Worm (Caenorhabditis elegans): Measurements from ENCODE around the gene zhp-4.

Gene zhp-4

DNA sequence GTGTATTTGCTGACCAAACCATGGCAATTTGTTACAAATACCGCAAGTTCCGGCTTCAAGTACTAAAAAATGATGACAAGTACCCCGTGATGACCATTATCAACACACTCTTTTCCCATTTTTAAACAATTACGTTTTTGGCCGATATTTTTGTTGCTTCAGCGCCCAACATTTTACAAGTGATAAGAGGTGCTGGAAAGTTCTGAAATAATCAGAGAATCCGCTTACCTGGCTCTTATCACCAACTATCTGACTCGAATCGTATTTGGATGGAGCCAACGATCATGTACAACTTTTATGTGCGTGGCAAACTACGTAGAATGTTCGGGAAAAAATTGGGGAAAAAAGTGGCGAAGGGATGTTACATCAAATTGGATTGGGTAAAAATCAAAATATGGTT, 48.3 kb downstream of the zhp-4 start:
- TF ChIP-seq B0336.3 (GFP tag; IDR thresholded peaks at IDR 0.05) = peak; percentile 40; the same call in 1 of the 2 replicates
- TF ChIP-seq snpc-4 (GFP tag; optimal IDR thresholded peaks at IDR 0.05) = no peak
- TF ChIP-seq snpc-4 (tag; optimal IDR thresholded peaks at IDR 0.05) = no peak
- no peak for TF ChIP-seq cebp-1 (GFP tag; IDR thresholded peaks at IDR 0.05)
- TF ChIP-seq cebp-1 (tag; optimal IDR thresholded peaks at IDR 0.05) = peak; percentile 19
- no peak for TF ChIP-seq lag-1 (GFP tag; IDR thresholded peaks at IDR 0.05)
- TF ChIP-seq dpl-1 (GFP tag; optimal IDR thresholded peaks at IDR 0.05) = no peak
- peak; percentile 34 for TF ChIP-seq ztf-22 (GFP tag; optimal IDR thresholded peaks at IDR 0.05)
- no peak for TF ChIP-seq chd-7 (tag; optimal IDR thresholded peaks at IDR 0.05)
- no peak for TF ChIP-seq egl-44 (GFP tag; IDR thresholded peaks at IDR 0.05)
- TF ChIP-seq mxl-1 (tag; optimal IDR thresholded peaks at IDR 0.05) = no peak
- TF ChIP-seq ets-4 (GFP tag; optimal IDR thresholded peaks at IDR 0.05) = peak; percentile 80
- peak; percentile 74 for TF ChIP-seq nhr-80 (tag; optimal IDR thresholded peaks at IDR 0.05)
- TF ChIP-seq let-526 (GFP tag; IDR thresholded peaks at IDR 0.05) = 0 out of 2 replicates have a peak, but pooled peaks have one; percentile 32
- TF ChIP-seq lin-40 (tag; optimal IDR thresholded peaks at IDR 0.05) = no peak
- no peak for TF ChIP-seq dpff-1 (tag; optimal IDR thresholded peaks at IDR 0.05)
- TF ChIP-seq ceh-79 (tag; optimal IDR thresholded peaks at IDR 0.05) = no peak
- TF ChIP-seq ama-1 (optimal IDR thresholded peaks at IDR 0.05) = no peak
- TF ChIP-seq ama-1 (GFP tag; optimal IDR thresholded peaks at IDR 0.05) = no peak
- TF ChIP-seq attf-5 (GFP tag; optimal IDR thresholded peaks at IDR 0.05) = peak; percentile 26
- no peak for TF ChIP-seq Y67H2A.10 (GFP tag; conservative IDR thresholded peaks at IDR 0.05)
- peak in 1 of 2 experiments; percentile 50 for TF ChIP-seq let-607 (tag; optimal IDR thresholded peaks at IDR 0.05)
- TF ChIP-seq Y56A3A.18 (GFP tag; IDR thresholded peaks at IDR 0.05) = no peak
- no peak for TF ChIP-seq C06A6.2 (GFP tag; conservative IDR thresholded peaks at IDR 0.05)
- TF ChIP-seq tlf-1 (GFP tag; optimal IDR thresholded peaks at IDR 0.05) = peak; percentile 25
- peak; percentile 21 for TF ChIP-seq tbp1 (GFP tag; optimal IDR thresholded peaks at IDR 0.05)
- TF ChIP-seq atf-7 (tag; optimal IDR thresholded peaks at IDR 0.05) = peak; percentile 12
- TF ChIP-seq nfyb-1 (GFP tag; IDR thresholded peaks at IDR 0.05) = 0 out of 2 replicates have a peak, but pooled peaks have one; percentile 56

DNA sequence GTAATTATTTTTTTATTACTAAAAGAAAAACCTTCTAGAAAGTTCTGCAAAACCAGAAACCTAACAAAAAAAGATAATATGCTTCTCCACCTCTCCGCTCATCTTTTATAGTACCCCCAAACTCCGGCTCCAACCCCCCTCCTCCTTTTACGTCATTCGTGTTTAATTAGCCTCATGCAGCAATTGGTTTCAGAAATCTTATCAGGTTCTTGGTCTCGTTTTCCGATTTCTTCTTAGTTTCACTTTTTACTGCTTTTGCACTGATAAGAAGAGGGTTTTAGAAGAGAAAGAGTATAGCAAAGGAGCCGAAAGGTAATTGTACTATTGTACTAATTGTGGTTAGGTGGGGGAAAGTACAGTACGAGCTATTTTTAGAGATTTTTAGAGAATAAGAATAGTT, 50.2 kb downstream of the zhp-4 start:
- TF ChIP-seq him-1 (tag; optimal IDR thresholded peaks at IDR 0.05) = no peak
- TF ChIP-seq B0261.1 (tag; optimal IDR thresholded peaks at IDR 0.05) = no peak
- TF ChIP-seq nhr-80 (tag; optimal IDR thresholded peaks at IDR 0.05) = peak; percentile 81
- TF ChIP-seq Y56A3A.18 (GFP tag; IDR thresholded peaks at IDR 0.05) = no peak

DNA sequence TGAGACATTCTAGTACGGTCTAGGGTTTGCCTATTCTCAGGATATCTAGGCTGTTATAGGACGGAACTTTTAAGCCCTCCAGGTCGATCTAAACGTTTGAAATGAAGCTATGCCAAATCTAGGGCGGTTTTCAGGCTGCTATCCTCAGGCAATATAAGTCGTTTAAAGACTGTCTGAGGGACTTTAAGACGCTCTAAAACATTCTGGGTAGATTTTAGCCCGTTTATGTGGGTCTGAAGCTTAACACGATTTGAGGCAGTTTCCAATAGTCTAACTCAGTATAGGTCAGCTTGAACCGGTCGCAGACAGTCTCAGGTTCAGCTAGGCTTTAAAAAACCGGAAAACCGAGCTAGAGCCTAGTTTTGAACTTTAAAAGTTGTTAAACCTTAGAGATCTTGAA, 50.7 kb downstream of the zhp-4 start:
- TF ChIP-seq repo-1 (tag; optimal IDR thresholded peaks at IDR 0.05) = no peak
- TF ChIP-seq ceh-79 (tag; optimal IDR thresholded peaks at IDR 0.05) = no peak
- no peak for TF ChIP-seq snpc-1.1 (tag; optimal IDR thresholded peaks at IDR 0.05; ENCODE audit: insufficient read depth)
- TF ChIP-seq athp-1 (tag; optimal IDR thresholded peaks at IDR 0.05) = no peak
- TF ChIP-seq ceh-40 (GFP tag; IDR thresholded peaks at IDR 0.05) = no peak
- no peak for TF ChIP-seq ceh-27 (GFP tag; optimal IDR thresholded peaks at IDR 0.05)
- TF ChIP-seq F22D6.2 (tag; optimal IDR thresholded peaks at IDR 0.05) = no peak
- no peak for TF ChIP-seq unc-130 (GFP tag; optimal IDR thresholded peaks at IDR 0.05)
- no peak for TF ChIP-seq gei-17 (GFP tag; optimal IDR thresholded peaks at IDR 0.05)
- no peak for TF ChIP-seq snpc-3.4 (tag; optimal IDR thresholded peaks at IDR 0.05)

All from whole organism, young adult.